Worm (Caenorhabditis elegans) whole organism, L1 larva: ENCODE measurements around the gene pals-16.

Experiments used
- C34B4.2 ChIP-seq: sonication (generic microtip); optimal IDR thresholded peaks from 2 replicates; lab custom pipeline; 2017; ENCODE audit warnings: mild to moderate bottlenecking, missing genetic modification characterization, missing compliant biosample characterization
- Y116A8C.19 ChIP-seq: sonication (generic microtip); optimal IDR thresholded peaks from 2 replicates; lab custom pipeline; 2016; ENCODE audit warnings: missing compliant biosample characterization, missing genetic modification characterization, borderline replicate concordance
- fkh-4 ChIP-seq: sonication (generic microtip); optimal IDR thresholded peaks from 2 replicates; lab custom pipeline; 2016; ENCODE audit warnings: missing compliant biosample characterization, missing genetic modification characterization, borderline replicate concordance
- nhr-90 ChIP-seq: sonication (generic microtip); optimal IDR thresholded peaks from 2 replicates; lab custom pipeline; 2016; ENCODE audit warnings: mild to moderate bottlenecking, missing genetic modification characterization, missing compliant biosample characterization; ENCODE audit not compliant: poor library complexity
- unc-130 ChIP-seq: fragments of 150-350 bp; optimal IDR thresholded peaks from 2 replicates; lab custom pipeline; 2017; ENCODE audit warnings: missing biosample characterization, missing genetic modification characterization, inconsistent platforms

DNA sequence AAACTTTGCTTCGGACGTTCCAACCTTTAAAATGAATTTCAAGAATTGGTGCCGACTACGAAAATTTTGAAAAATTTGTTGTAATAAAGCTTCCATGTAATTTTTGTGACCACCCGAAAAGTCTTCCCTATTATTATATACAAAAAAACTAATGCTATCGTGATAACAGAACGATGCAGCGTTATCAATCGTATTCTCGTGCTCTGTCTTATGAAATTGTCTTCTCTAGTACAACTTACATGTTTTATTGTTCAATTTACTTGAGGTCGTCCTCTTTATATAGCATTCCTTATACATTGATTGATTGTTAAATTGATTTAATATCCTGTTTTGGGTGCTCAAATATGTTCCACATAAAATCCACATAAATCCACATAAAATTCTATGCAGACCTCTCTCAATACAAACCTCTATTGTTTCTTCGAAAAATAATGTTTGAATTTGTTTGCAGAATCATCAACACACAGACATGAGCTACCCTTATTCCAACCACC is 1.8 kb downstream of the pals-16 start, which contains the start of gene pals-19:
- TF ChIP-seq C34B4.2 (no peak), nhr-90 (tag; lab: Kevin White, UChicago) (no peak), unc-130 (tag; lab: Kevin White, UChicago) (no peak), Y116A8C.19 (tag; lab: Kevin White, UChicago) (no peak), fkh-4 (tag; lab: Kevin White, UChicago) (no peak)
